Fruit fly (Drosophila melanogaster): ENCODE data around the gene CG14367.

- TF ChIP-seq tai (GFP tag; optimal IDR thresholded peaks at IDR 0.05) (no peak), pan (optimal IDR thresholded peaks at IDR 0.05) (no peak), Abd-B (GFP tag; optimal IDR thresholded peaks at IDR 0.05) (no peak), br (GFP tag; optimal IDR thresholded peaks at IDR 0.05) (no peak), OdsH (GFP tag; optimal IDR thresholded peaks at IDR 0.05) (no peak), usp (GFP tag; optimal IDR thresholded peaks at IDR 0.05) (no peak), lola (GFP tag; optimal IDR thresholded peaks at IDR 0.05) (no peak)
These were observed 28.1 kb downstream of the CG14367 start for dm6 chr3R:13721998-13722397.
